Worm (Caenorhabditis elegans) whole organism, L3 larva: Measurements from ENCODE around the gene cyp-33C4.

Experiments used
- R02D3.7 ChIP-seq: fragments of 150-350 bp; optimal IDR thresholded peaks from 2 replicates; lab custom pipeline; 2014; ENCODE audit warnings: missing biosample characterization, missing genetic modification characterization
- ama-1 ChIP-seq: fragments of 150-350 bp; optimal IDR thresholded peaks from 2 replicates; lab custom pipeline; 2018
- ceh-16 ChIP-seq: sonication (generic microtip); optimal IDR thresholded peaks from 2 replicates; lab custom pipeline; 2017; ENCODE audit warnings: missing biosample characterization, missing genetic modification characterization
- ceh-82 ChIP-seq: fragments of 150-350 bp; optimal IDR thresholded peaks from 2 replicates; lab custom pipeline; 2014; ENCODE audit warnings: missing biosample characterization, missing genetic modification characterization
- daf-12 ChIP-seq: fragments of 150-350 bp; optimal IDR thresholded peaks from 2 replicates; lab custom pipeline; 2014; ENCODE audit warnings: missing biosample characterization, missing genetic modification reagents, missing genetic modification characterization
- egl-27 ChIP-seq: sonication (generic microtip); optimal IDR thresholded peaks from 4 replicates; lab custom pipeline; 2017; ENCODE audit warnings: missing biosample characterization, missing genetic modification reagents, missing genetic modification characterization
- egl-5 ChIP-seq: fragments of 150-350 bp; optimal IDR thresholded peaks from 2 replicates; lab custom pipeline; 2017; ENCODE audit warnings: missing biosample characterization, missing genetic modification reagents, missing genetic modification characterization, inconsistent platforms
- elt-1 ChIP-seq: fragments of 150-350 bp; optimal IDR thresholded peaks from 2 replicates; lab custom pipeline; 2014; ENCODE audit warnings: missing biosample characterization, missing genetic modification characterization
- elt-2 ChIP-seq: sonication (generic microtip); optimal IDR thresholded peaks from 2 replicates; lab custom pipeline; 2016; ENCODE audit warnings: missing genetic modification reagents, mild to moderate bottlenecking, missing genetic modification characterization, missing compliant biosample characterization
- elt-3 ChIP-seq, 3 experiments: fragments of 150-350 bp in 1 of 3; sonication (generic microtip) in 2 of 3; optimal IDR thresholded peaks; 2 replicates in 2 of 3; 4 replicates in 1 of 3; lab custom pipeline; 2014 to 2017; ENCODE audit warnings: missing biosample characterization in 3 of 3, missing genetic modification characterization in 3 of 3
- eor-1 ChIP-seq, 2 experiments: fragments of 150-350 bp; optimal IDR thresholded peaks; 2 replicates each; lab custom pipeline; 2014 to 2018; ENCODE audit warnings: missing biosample characterization in 2 of 2, missing genetic modification characterization in 2 of 2
- fkh-10 ChIP-seq: sonication (generic microtip); optimal IDR thresholded peaks from 2 replicates; lab custom pipeline; 2017; ENCODE audit warnings: missing biosample characterization, missing genetic modification reagents, missing genetic modification characterization
- hmg-11 ChIP-seq: sonication (generic microtip); optimal IDR thresholded peaks from 2 replicates; lab custom pipeline; 2016; ENCODE audit warnings: missing genetic modification characterization, missing compliant biosample characterization
- lin-39 ChIP-seq: fragments of 150-350 bp; optimal IDR thresholded peaks from 2 replicates; lab custom pipeline; 2018; ENCODE audit warnings: missing biosample characterization, missing genetic modification reagents, missing genetic modification characterization
- mdl-1 ChIP-seq: fragments of 150-350 bp; optimal IDR thresholded peaks from 2 replicates; lab custom pipeline; 2014; ENCODE audit warnings: missing biosample characterization, missing genetic modification characterization
- mml-1 ChIP-seq: fragments of 150-350 bp; sonication (generic microtip); optimal IDR thresholded peaks from 3 replicates; lab custom pipeline; 2014; ENCODE audit warnings: missing biosample characterization, missing genetic modification characterization
- nfya-1 ChIP-seq: sonication (generic microtip); optimal IDR thresholded peaks from 2 replicates; lab custom pipeline; 2017; ENCODE audit warnings: missing genetic modification characterization, mild to moderate bottlenecking, missing compliant biosample characterization, antibody characterized with exemption, moderate library complexity; ENCODE audit not compliant: insufficient read depth
- nhr-237 ChIP-seq: fragments of 150-350 bp; optimal IDR thresholded peaks from 2 replicates; lab custom pipeline; 2014; ENCODE audit warnings: missing biosample characterization, missing genetic modification characterization
- nhr-43 ChIP-seq: sonication (generic microtip); optimal IDR thresholded peaks from 2 replicates; lab custom pipeline; 2016; ENCODE audit warnings: mild to moderate bottlenecking, missing genetic modification characterization, missing compliant biosample characterization; ENCODE audit not compliant: poor library complexity, severe bottlenecking
- nhr-77 ChIP-seq: fragments of 150-350 bp; optimal IDR thresholded peaks from 2 replicates; lab custom pipeline; 2014; ENCODE audit warnings: missing biosample characterization, missing genetic modification characterization
- pha-4 ChIP-seq: fragments of 150-350 bp; optimal IDR thresholded peaks from 2 replicates; lab custom pipeline; 2014; ENCODE audit warnings: missing biosample characterization, missing genetic modification reagents, missing genetic modification characterization
- pqm-1 ChIP-seq: fragments of 150-350 bp; optimal IDR thresholded peaks from 2 replicates; lab custom pipeline; 2017; ENCODE audit warnings: missing biosample characterization, missing genetic modification characterization, inconsistent platforms
- sea-2 ChIP-seq: fragments of 150-350 bp; sonication (generic microtip); optimal IDR thresholded peaks from 4 replicates; lab custom pipeline; 2014; ENCODE audit warnings: missing biosample characterization, missing genetic modification reagents, missing genetic modification characterization
- skn-1 ChIP-seq: fragments of 150-350 bp; optimal IDR thresholded peaks from 2 replicates; lab custom pipeline; 2014; ENCODE audit warnings: missing biosample characterization, missing genetic modification characterization
- snpc-4 ChIP-seq: fragments of 150-350 bp; optimal IDR thresholded peaks from 2 replicates; lab custom pipeline; 2014; ENCODE audit warnings: missing biosample characterization, missing genetic modification characterization
- unc-62 ChIP-seq: fragments of 150-350 bp; sonication (generic microtip); optimal IDR thresholded peaks from 4 replicates; lab custom pipeline; 2014; ENCODE audit warnings: missing biosample characterization, missing genetic modification reagents, missing genetic modification characterization
- zag-1 ChIP-seq: fragments of 150-350 bp; optimal IDR thresholded peaks from 2 replicates; lab custom pipeline; 2014; ENCODE audit warnings: missing biosample characterization, missing genetic modification characterization
- ztf-11 ChIP-seq: fragments of 150-350 bp; optimal IDR thresholded peaks from 2 replicates; lab custom pipeline; 2014; ENCODE audit warnings: missing biosample characterization, missing genetic modification characterization

Gene cyp-33C4

ce11 chrV:2192117-2192516, 43.8 kb upstream of the cyp-33C4 start, which contains the start of gene nhr-13:
nhr-13 (plus strand) TSS chrV:2192485.
- no peak for TF ChIP-seq fkh-10
- TF ChIP-seq hmg-11, result peak; percentile 30
- peak; percentile 4 for TF ChIP-seq nfya-1 (tag; lab: Kevin White, UChicago)
- TF ChIP-seq mdl-1, result no peak
- TF ChIP-seq elt-2 (tag; lab: Kevin White, UChicago), result peak; percentile 42
- peak; percentile 9 for TF ChIP-seq pha-4 (tag; lab: Kevin White, UChicago)
- peak; percentile 14 for TF ChIP-seq skn-1

ce11 chrV:2199594-2199993, 36.3 kb upstream of the cyp-33C4 start:
- TF ChIP-seq pha-4 (tag; lab: Kevin White, UChicago), result no peak
- no peak for TF ChIP-seq ceh-82
- TF ChIP-seq daf-12, result no peak
- TF ChIP-seq fkh-10, result no peak
- TF ChIP-seq ceh-16 (tag; lab: Kevin White, UChicago), result no peak

- TF ChIP-seq egl-27 (tag; lab: Kevin White, UChicago) (no peak), fkh-10 (no peak), nhr-77 (tag; lab: Kevin White, UChicago) (no peak), egl-5 (no peak), skn-1 (no peak), zag-1 (tag; lab: Kevin White, UChicago) (no peak)
These were observed 35.5 kb upstream of the cyp-33C4 start for ce11 chrV:2200402-2200801.

- TF ChIP-seq pha-4 (tag; lab: Kevin White, UChicago), result peak; percentile 61
- TF ChIP-seq elt-2 (tag; lab: Kevin White, UChicago), result peak; percentile 65
- TF ChIP-seq ama-1 (lab: Kevin White, UChicago), result no peak
- TF ChIP-seq pqm-1 (tag; lab: Kevin White, UChicago), result peak; percentile 70
These were observed 34.7 kb upstream of the cyp-33C4 start, which contains the start of gene cyp-32B1 for ce11 chrV:2201240-2201639. cyp-32B1 (minus strand) TSS chrV:2201415.

- TF ChIP-seq pqm-1 (tag; lab: Kevin White, UChicago) (no peak), unc-62 (GFP tag; lab: Kevin White, UChicago) (no peak), mml-1 (tag; lab: Kevin White, UChicago) (no peak), elt-1 (tag; lab: Kevin White, UChicago) (no peak), pha-4 (tag; lab: Kevin White, UChicago) (no peak), sea-2 (GFP tag; lab: Kevin White, UChicago) (no peak), lin-39 (tag; lab: Kevin White, UChicago) (no peak), elt-3 (tag; optimal IDR thresholded peaks at IDR 0.05; lab: Kevin White, UChicago) (no peak), nhr-43 (tag; lab: Kevin White, UChicago) (no peak), nhr-237 (tag; lab: Kevin White, UChicago) (no peak), eor-1 (tag; optimal IDR thresholded peaks at IDR 0.05; lab: Kevin White, UChicago) (no peak)
These were observed 31.9 kb upstream of the cyp-33C4 start, which contains the start of gene cyp-33C12 for ce11 chrV:2204080-2204479. cyp-33C12 (minus strand) TSS chrV:2204400.

ce11 chrV:2206181-2206580, 29.8 kb upstream of the cyp-33C4 start, which contains the start of gene srt-40:
srt-40 (minus strand) TSS chrV:2206281.
- TF ChIP-seq snpc-4 (no peak), mdl-1 (no peak), eor-1 (tag; optimal IDR thresholded peaks at IDR 0.05; lab: Kevin White, UChicago) (no peak)

- no peak for TF ChIP-seq egl-27 (tag; lab: Kevin White, UChicago)
- no peak for TF ChIP-seq sea-2 (GFP tag; lab: Kevin White, UChicago)
- TF ChIP-seq ztf-11 (tag; lab: Kevin White, UChicago), result no peak
- TF ChIP-seq nhr-237 (tag; lab: Kevin White, UChicago), result no peak
- no peak for TF ChIP-seq R02D3.7 (tag; lab: Kevin White, UChicago)
These were observed 29.1 kb upstream of the cyp-33C4 start, which contains the start of gene svh-11 for ce11 chrV:2206801-2207200. svh-11 (plus strand) TSS chrV:2207101.
